Fruit fly (Drosophila melanogaster) whole organism, pupa: ENCODE measurements around the gene CG32181.

Experiments used
- CG8301 ChIP-seq: fragments of 200-800 bp; sonication (Bioruptor generic); optimal IDR thresholded peaks from 2 replicates; lab custom pipeline; 2018; ENCODE audit warnings: missing biosample characterization, mild to moderate bottlenecking, missing genetic modification characterization
- EcR ChIP-seq: fragments of 200-800 bp; sonication (Bioruptor generic); optimal IDR thresholded peaks from 3 replicates; lab custom pipeline; 2019; ENCODE audit warnings: missing biosample characterization, missing genetic modification characterization, mild to moderate bottlenecking, moderate library complexity, missing genetic modification reagents

- no peak for TF ChIP-seq EcR (GFP tag; lab: Kevin White, UChicago)
- no peak for TF ChIP-seq CG8301 (tag; lab: Kevin White, UChicago)
These were observed 19.0 kb upstream of the CG32181 start, which contains the start of gene CG7460 for dm6 chr3L:17740471-17740870.
